Worm (Caenorhabditis elegans): ENCODE data around the gene Y57G11B.5.

The Y57G11B.5 gene

ce11 chrIV:14534967-14535366, 39.7 kb upstream of the Y57G11B.5 start, which contains the start of gene T27E7.4:
Gene T27E7.4, minus strand, starts transcription at chrIV:14535067.
- TF ChIP-seq ceh-82 (tag; optimal IDR thresholded peaks at IDR 0.05) (no peak), fos-1 (tag; optimal IDR thresholded peaks at IDR 0.05) (no peak), nhr-28 (tag; optimal IDR thresholded peaks at IDR 0.05) (no peak), nhr-23 (tag; optimal IDR thresholded peaks at IDR 0.05) (no peak), daf-12 (tag; optimal IDR thresholded peaks at IDR 0.05) (no peak), nhr-237 (tag; optimal IDR thresholded peaks at IDR 0.05) (no peak), pqm-1 (tag; optimal IDR thresholded peaks at IDR 0.05) (no peak), unc-39 (tag; optimal IDR thresholded peaks at IDR 0.05) (no peak), R02D3.7 (tag; optimal IDR thresholded peaks at IDR 0.05) (no peak), lin-15B (tag; optimal IDR thresholded peaks at IDR 0.05) (no peak), unc-62 (GFP tag; optimal IDR thresholded peaks at IDR 0.05) (no peak), skn-1 (tag; optimal IDR thresholded peaks at IDR 0.05) (no peak), tbx-2 (tag; optimal IDR thresholded peaks at IDR 0.05) (no peak), fkh-10 (GFP tag; optimal IDR thresholded peaks at IDR 0.05) (no peak)

ce11 chrIV:14536911-14537310, 37.7 kb upstream of the Y57G11B.5 start, which contains the start of gene T27E7.5:
Gene T27E7.5, plus strand, starts transcription at chrIV:14537163.
- TF ChIP-seq nhr-11 (tag; optimal IDR thresholded peaks at IDR 0.05) (no peak), ceh-82 (tag; optimal IDR thresholded peaks at IDR 0.05) (no peak), fos-1 (tag; optimal IDR thresholded peaks at IDR 0.05) (no peak), ztf-4 (tag; optimal IDR thresholded peaks at IDR 0.05) (no peak), R02D3.7 (tag; optimal IDR thresholded peaks at IDR 0.05) (no peak), egl-5 (tag; optimal IDR thresholded peaks at IDR 0.05) (no peak), daf-12 (tag; optimal IDR thresholded peaks at IDR 0.05) (no peak), nhr-12 (tag; optimal IDR thresholded peaks at IDR 0.05) (no peak), ceh-16 (tag; optimal IDR thresholded peaks at IDR 0.05) (no peak), eor-1 (tag; optimal IDR thresholded peaks at IDR 0.05) (no peak), hmg-11 (tag; optimal IDR thresholded peaks at IDR 0.05) (no peak), nhr-76 (tag; optimal IDR thresholded peaks at IDR 0.05) (no peak), lin-15B (tag; optimal IDR thresholded peaks at IDR 0.05) (no peak), fkh-10 (GFP tag; optimal IDR thresholded peaks at IDR 0.05) (no peak), ceh-28 (tag; optimal IDR thresholded peaks at IDR 0.05) (no peak)

- TF ChIP-seq eor-1 (tag; optimal IDR thresholded peaks at IDR 0.05) (no peak), elt-1 (tag; optimal IDR thresholded peaks at IDR 0.05) (no peak), nhr-76 (tag; optimal IDR thresholded peaks at IDR 0.05) (no peak), pqm-1 (tag; optimal IDR thresholded peaks at IDR 0.05) (no peak), nhr-12 (tag; optimal IDR thresholded peaks at IDR 0.05) (no peak), jun-1 (tag; optimal IDR thresholded peaks at IDR 0.05) (no peak), sea-2 (GFP tag; optimal IDR thresholded peaks at IDR 0.05) (no peak), ceh-82 (tag; optimal IDR thresholded peaks at IDR 0.05) (no peak), ceh-28 (tag; optimal IDR thresholded peaks at IDR 0.05) (no peak), nhr-67 (tag; optimal IDR thresholded peaks at IDR 0.05) (no peak), ceh-9 (tag; optimal IDR thresholded peaks at IDR 0.05) (no peak), fkh-10 (GFP tag; optimal IDR thresholded peaks at IDR 0.05) (no peak)
Measured at ce11 chrIV:14542517-14542916, 32.1 kb upstream of the Y57G11B.5 start, which contains the start of gene pals-29. Gene pals-29, minus strand, starts transcription at chrIV:14542617.

- TF ChIP-seq ceh-82 (tag; optimal IDR thresholded peaks at IDR 0.05), result no peak
- no peak for TF ChIP-seq pha-4 (tag; optimal IDR thresholded peaks at IDR 0.05)
- no peak for TF ChIP-seq lin-39 (tag; optimal IDR thresholded peaks at IDR 0.05)
- TF ChIP-seq nfya-1 (tag; optimal IDR thresholded peaks at IDR 0.05; ENCODE audit: insufficient read depth), result peak; percentile 88
- no peak for TF ChIP-seq ztf-11 (tag; optimal IDR thresholded peaks at IDR 0.05)
Measured at ce11 chrIV:14547292-14547691, 27.3 kb upstream of the Y57G11B.5 start.

ce11 chrIV:14549308-14549707, 25.3 kb upstream of the Y57G11B.5 start, which contains the start of gene T27E7.9:
Gene T27E7.9, minus strand, starts transcription at chrIV:14549408.
- TF ChIP-seq nhr-11 (tag; optimal IDR thresholded peaks at IDR 0.05) (no peak), nfya-1 (tag; optimal IDR thresholded peaks at IDR 0.05; ENCODE audit: insufficient read depth) (no peak), ztf-11 (tag; optimal IDR thresholded peaks at IDR 0.05) (no peak), elt-1 (tag; optimal IDR thresholded peaks at IDR 0.05) (no peak), mml-1 (tag; optimal IDR thresholded peaks at IDR 0.05) (no peak), nhr-76 (tag; optimal IDR thresholded peaks at IDR 0.05) (no peak), nhr-12 (tag; optimal IDR thresholded peaks at IDR 0.05) (no peak), lsy-12 (tag; optimal IDR thresholded peaks at IDR 0.05) (no peak), egl-5 (tag; optimal IDR thresholded peaks at IDR 0.05) (no peak), aly-2 (tag; optimal IDR thresholded peaks at IDR 0.05) (no peak), nhr-67 (tag; optimal IDR thresholded peaks at IDR 0.05) (no peak), ZK546.5 (tag; optimal IDR thresholded peaks at IDR 0.05) (no peak), nhr-28 (tag; optimal IDR thresholded peaks at IDR 0.05) (no peak)
